Fruit fly (Drosophila melanogaster) S2 (cell line): Measurements from ENCODE around the gene Ada2a.

Experiments
- CG8478 ChIP-seq: fragments of >200 bp; optimal IDR thresholded peaks from 2 replicates; lab custom pipeline; 2018
- CTCF ChIP-seq, 2 experiments: fragments of >200 bp; optimal IDR thresholded peaks; 2 replicates each; lab custom pipeline; 2018

DNA sequence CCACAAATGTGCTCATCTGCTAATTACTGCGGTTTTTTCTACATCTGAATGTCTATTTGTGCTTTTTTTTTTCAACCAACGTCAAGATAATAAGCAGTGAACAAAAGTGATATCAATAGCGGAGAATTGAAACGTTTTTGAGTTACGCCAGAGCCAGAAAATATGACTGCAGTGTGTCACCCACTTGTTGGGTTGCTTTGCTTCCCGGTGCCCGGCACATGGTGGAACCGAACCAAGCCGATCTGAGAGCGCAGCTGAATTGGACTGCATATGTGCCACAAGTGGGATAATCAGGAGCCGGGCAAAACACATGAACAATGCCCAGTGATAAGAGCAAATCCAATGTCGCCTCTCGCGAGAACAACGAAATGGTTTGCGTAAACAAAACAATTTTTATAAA, 37.1 kb upstream of the Ada2a start:
- TF ChIP-seq CTCF (optimal IDR thresholded peaks at IDR 0.05; lab: Kevin White, UChicago) (no peak), CG8478 (lab: Kevin White, UChicago) (no peak)
